Worm (Caenorhabditis elegans) whole organism, L2 larva: ENCODE measurements around the gene F55C12.19.

Experiments used
- C34F6.9 ChIP-seq: fragments of 150-350 bp; optimal IDR thresholded peaks from 2 replicates; lab custom pipeline; 2014; ENCODE audit warnings: missing biosample characterization, missing genetic modification characterization
- R02D3.7 ChIP-seq: fragments of 150-350 bp; optimal IDR thresholded peaks from 2 replicates; lab custom pipeline; 2014; ENCODE audit warnings: missing biosample characterization, missing genetic modification characterization
- alr-1 ChIP-seq: fragments of 150-350 bp; optimal IDR thresholded peaks from 2 replicates; lab custom pipeline; 2014; ENCODE audit warnings: missing biosample characterization, missing genetic modification characterization
- aly-2 ChIP-seq: fragments of 150-350 bp; optimal IDR thresholded peaks from 2 replicates; lab custom pipeline; 2014; ENCODE audit warnings: missing biosample characterization, missing genetic modification characterization
- ama-1 ChIP-seq: fragments of 150-350 bp; optimal IDR thresholded peaks from 2 replicates; lab custom pipeline; 2018; ENCODE audit warnings: inconsistent platforms
- blmp-1 ChIP-seq: sonication (generic microtip); optimal IDR thresholded peaks from 2 replicates; lab custom pipeline; 2017; ENCODE audit warnings: missing genetic modification characterization, mild to moderate bottlenecking, missing compliant biosample characterization, antibody characterized with exemption, moderate library complexity; ENCODE audit not compliant: insufficient read depth
- ceh-16 ChIP-seq: fragments of 150-350 bp; optimal IDR thresholded peaks from 2 replicates; lab custom pipeline; 2014; ENCODE audit warnings: missing biosample characterization, missing genetic modification characterization
- ceh-82 ChIP-seq: fragments of 150-350 bp; optimal IDR thresholded peaks from 2 replicates; lab custom pipeline; 2014; ENCODE audit warnings: missing biosample characterization, missing genetic modification characterization
- crh-2 ChIP-seq: sonication (generic microtip); optimal IDR thresholded peaks from 2 replicates; lab custom pipeline; 2017; ENCODE audit warnings: missing biosample characterization, missing genetic modification characterization
- egl-27 ChIP-seq: sonication (generic microtip); optimal IDR thresholded peaks from 3 replicates; lab custom pipeline; 2017; ENCODE audit warnings: missing biosample characterization, missing genetic modification reagents, missing genetic modification characterization
- elt-1 ChIP-seq: fragments of 150-350 bp; optimal IDR thresholded peaks from 2 replicates; lab custom pipeline; 2014; ENCODE audit warnings: missing biosample characterization, missing genetic modification characterization
- elt-3 ChIP-seq: sonication (generic microtip); optimal IDR thresholded peaks from 2 replicates; lab custom pipeline; 2017; ENCODE audit warnings: missing biosample characterization, missing genetic modification characterization
- fos-1 ChIP-seq: fragments of 150-350 bp; optimal IDR thresholded peaks from 2 replicates; lab custom pipeline; 2014; ENCODE audit warnings: missing biosample characterization, missing genetic modification characterization
- gmeb-1 ChIP-seq: fragments of 150-350 bp; optimal IDR thresholded peaks from 2 replicates; lab custom pipeline; 2014; ENCODE audit warnings: missing biosample characterization, missing genetic modification characterization
- lin-13 ChIP-seq: fragments of 150-350 bp; optimal IDR thresholded peaks from 2 replicates; lab custom pipeline; 2014; ENCODE audit warnings: missing biosample characterization, missing genetic modification reagents, missing genetic modification characterization
- lsy-2 ChIP-seq, 2 experiments: fragments of 150-350 bp in 1 of 2; sonication (generic microtip) in 1 of 2; optimal IDR thresholded peaks; 2 replicates each; lab custom pipeline; 2014 to 2017; ENCODE audit warnings: missing biosample characterization in 2 of 2, missing genetic modification characterization in 2 of 2
- mab-5 ChIP-seq: fragments of 150-350 bp; optimal IDR thresholded peaks from 2 replicates; lab custom pipeline; 2014; ENCODE audit warnings: missing biosample characterization, missing genetic modification characterization
- mdl-1 ChIP-seq, 2 experiments: fragments of 150-350 bp in 1 of 2; sonication (generic microtip) in 1 of 2; optimal IDR thresholded peaks; 2 replicates each; lab custom pipeline; 2017; ENCODE audit warnings: missing biosample characterization in 2 of 2, missing genetic modification characterization in 2 of 2
- nhr-11 ChIP-seq: fragments of 150-350 bp; optimal IDR thresholded peaks from 2 replicates; lab custom pipeline; 2014; ENCODE audit warnings: missing biosample characterization, missing genetic modification characterization
- nhr-129 ChIP-seq: fragments of 150-350 bp; optimal IDR thresholded peaks from 2 replicates; lab custom pipeline; 2014; ENCODE audit warnings: missing biosample characterization, missing genetic modification characterization
- nhr-21 ChIP-seq: fragments of 150-350 bp; optimal IDR thresholded peaks from 2 replicates; lab custom pipeline; 2014; ENCODE audit warnings: missing biosample characterization, missing genetic modification characterization
- nhr-23 ChIP-seq: fragments of 150-350 bp; optimal IDR thresholded peaks from 2 replicates; lab custom pipeline; 2014; ENCODE audit warnings: missing biosample characterization, missing genetic modification reagents, missing genetic modification characterization
- nhr-237 ChIP-seq: fragments of 150-350 bp; optimal IDR thresholded peaks from 2 replicates; lab custom pipeline; 2014; ENCODE audit warnings: missing biosample characterization, missing genetic modification characterization
- nhr-6 ChIP-seq: fragments of 150-350 bp; optimal IDR thresholded peaks from 2 replicates; lab custom pipeline; 2014; ENCODE audit warnings: missing biosample characterization, missing genetic modification characterization
- nhr-77 ChIP-seq: fragments of 150-350 bp; optimal IDR thresholded peaks from 2 replicates; lab custom pipeline; 2014; ENCODE audit warnings: missing biosample characterization, missing genetic modification characterization
- peb-1 ChIP-seq: fragments of 150-350 bp; optimal IDR thresholded peaks from 2 replicates; lab custom pipeline; 2014; ENCODE audit warnings: missing biosample characterization, missing genetic modification characterization
- sem-4 ChIP-seq: fragments of 150-350 bp; optimal IDR thresholded peaks from 2 replicates; lab custom pipeline; 2014; ENCODE audit warnings: missing biosample characterization, missing genetic modification reagents, missing genetic modification characterization
- skn-1 ChIP-seq: sonication (generic microtip); optimal IDR thresholded peaks from 2 replicates; lab custom pipeline; 2017; ENCODE audit warnings: missing biosample characterization, missing genetic modification characterization
- sma-3 ChIP-seq: sonication (generic microtip); optimal IDR thresholded peaks from 2 replicates; lab custom pipeline; 2016; ENCODE audit warnings: missing genetic modification reagents, missing genetic modification characterization, missing compliant biosample characterization
- sma-9 ChIP-seq, 2 experiments: fragments of 150-350 bp in 1 of 2; sonication (generic microtip) in 1 of 2; optimal IDR thresholded peaks; 2 replicates each; lab custom pipeline; 2014 to 2016; ENCODE audit warnings: missing genetic modification characterization in 2 of 2, mild to moderate bottlenecking in 1 of 2, missing biosample characterization in 1 of 2, missing compliant biosample characterization in 1 of 2, missing genetic modification reagents in 1 of 2, moderate library complexity in 1 of 2
- snpc-4 ChIP-seq: fragments of 150-350 bp; optimal IDR thresholded peaks from 2 replicates; lab custom pipeline; 2014; ENCODE audit warnings: missing biosample characterization, missing genetic modification characterization
- unc-55 ChIP-seq: fragments of 150-350 bp; sonication (generic microtip); optimal IDR thresholded peaks from 3 replicates; lab custom pipeline; 2014; ENCODE audit warnings: missing biosample characterization, missing genetic modification reagents, missing genetic modification characterization
- unc-62 ChIP-seq: fragments of 150-350 bp; optimal IDR thresholded peaks from 2 replicates; lab custom pipeline; 2014; ENCODE audit warnings: missing biosample characterization, missing genetic modification reagents, missing genetic modification characterization
- zag-1 ChIP-seq: fragments of 150-350 bp; optimal IDR thresholded peaks from 2 replicates; lab custom pipeline; 2014; ENCODE audit warnings: missing biosample characterization, missing genetic modification characterization
- ztf-4 ChIP-seq: fragments of 150-350 bp; optimal IDR thresholded peaks from 2 replicates; lab custom pipeline; 2014; ENCODE audit warnings: missing biosample characterization, missing genetic modification characterization

The F55C12.19 gene

DNA sequence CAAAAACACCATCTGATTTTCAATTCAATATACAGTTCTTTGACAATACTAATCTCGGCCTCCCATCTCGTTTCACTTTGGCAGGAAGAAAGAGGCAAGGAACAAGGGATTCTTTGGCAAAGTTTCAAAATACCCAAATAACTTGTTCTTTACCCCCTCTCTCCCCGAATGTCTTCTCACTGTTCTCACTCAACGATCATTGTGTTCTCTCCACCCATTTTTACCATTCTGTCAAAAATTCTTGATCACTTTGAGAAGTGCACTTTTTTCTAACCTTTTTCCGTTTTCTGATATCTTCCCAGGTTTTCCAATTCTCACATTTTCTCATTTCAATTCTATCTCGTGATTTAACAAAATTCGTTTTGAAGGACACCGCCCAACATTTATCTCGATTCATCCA, 11.8 kb upstream of the F55C12.19 start, which contains the start of gene H41C03.1:
Gene H41C03.1 (plus strand): TSS at position 301 of the 400 bp plus-strand sequence.
- TF ChIP-seq nhr-11 (tag; lab: Kevin White, UChicago) (no peak), elt-1 (no peak), nhr-77 (tag; lab: Kevin White, UChicago) (no peak), nhr-237 (tag; lab: Kevin White, UChicago) (no peak), skn-1 (tag; lab: Kevin White, UChicago) (no peak)

DNA sequence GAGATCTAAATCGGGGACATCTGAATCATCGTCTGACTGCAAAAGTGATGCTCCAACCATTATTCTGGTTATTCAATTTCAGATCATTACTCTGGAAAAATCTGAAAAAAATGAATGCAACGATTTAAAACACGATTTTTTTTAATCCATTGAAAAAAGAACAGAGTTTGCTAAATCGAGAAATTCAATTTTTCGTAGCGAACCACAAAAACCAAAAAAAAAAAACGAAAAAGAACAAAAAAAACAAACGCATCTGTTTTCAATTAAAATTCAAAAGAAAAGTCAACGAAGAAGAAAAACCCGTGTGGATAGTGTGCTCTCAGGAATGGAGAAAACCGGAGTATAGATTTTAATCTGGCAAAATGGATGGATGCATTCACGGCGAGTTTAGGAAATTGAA, 7.6 kb upstream of the F55C12.19 start, which contains the start of gene F55C12.4:
Gene F55C12.4 (minus strand): TSS at position 101 of the 400 bp plus-strand sequence.
- no peak for TF ChIP-seq egl-27 (tag; lab: Kevin White, UChicago)
- no peak for TF ChIP-seq lin-13
- TF ChIP-seq nhr-21, result no peak
- TF ChIP-seq sma-9 (GFP tag; optimal IDR thresholded peaks at IDR 0.05; lab: Kevin White, UChicago), result no peak
- TF ChIP-seq sma-9 (tag; optimal IDR thresholded peaks at IDR 0.05; lab: Kevin White, UChicago), result no peak
- TF ChIP-seq sem-4 (tag; lab: Kevin White, UChicago), result no peak
- TF ChIP-seq sma-3 (GFP tag; lab: Kevin White, UChicago), result no peak
- TF ChIP-seq ztf-4, result no peak
- TF ChIP-seq mab-5 (tag; lab: Kevin White, UChicago), result no peak
- TF ChIP-seq aly-2 (tag; lab: Kevin White, UChicago), result no peak
- no peak for TF ChIP-seq lsy-2 (tag; optimal IDR thresholded peaks at IDR 0.05; lab: Kevin White, UChicago)
- TF ChIP-seq blmp-1 (tag; lab: Kevin White, UChicago), result no peak
- TF ChIP-seq nhr-6, result no peak
- no peak for TF ChIP-seq nhr-77 (tag; lab: Kevin White, UChicago)
- TF ChIP-seq nhr-23 (tag; lab: Kevin White, UChicago), result no peak
- TF ChIP-seq ceh-82 (tag; lab: Kevin White, UChicago), result no peak
- no peak for TF ChIP-seq zag-1 (tag; lab: Kevin White, UChicago)
- no peak for TF ChIP-seq alr-1 (tag; lab: Kevin White, UChicago)
- TF ChIP-seq, all 48 proteins: peak for 0

DNA sequence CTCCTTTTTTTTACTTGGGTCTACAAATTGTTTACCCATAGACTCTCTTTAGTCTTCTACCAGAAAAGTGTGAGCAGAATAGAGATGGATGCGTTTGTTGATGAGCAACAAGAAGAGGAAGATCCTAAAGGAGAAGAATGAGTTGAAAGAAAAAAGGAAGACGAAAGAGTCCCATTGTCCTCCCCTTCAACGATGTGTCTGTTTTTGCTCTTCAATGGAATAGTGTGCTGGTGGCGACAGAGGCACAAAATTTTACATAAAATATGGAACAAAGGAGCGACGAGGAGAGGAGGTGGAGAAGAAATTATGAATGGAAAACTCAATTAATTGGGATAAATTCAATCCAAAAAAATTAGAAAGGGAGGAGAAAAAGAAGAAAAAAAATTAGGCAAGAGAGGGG, 5.3 kb upstream of the F55C12.19 start:
- TF ChIP-seq unc-62 (GFP tag; lab: Kevin White, UChicago), result no peak
- no peak for TF ChIP-seq nhr-129 (tag; lab: Kevin White, UChicago)
- TF ChIP-seq unc-55 (GFP tag; lab: Kevin White, UChicago), result no peak
- TF ChIP-seq nhr-23 (tag; lab: Kevin White, UChicago), result no peak
- TF ChIP-seq skn-1 (tag; lab: Kevin White, UChicago), result no peak
- TF ChIP-seq crh-2, result no peak
- TF ChIP-seq C34F6.9 (tag; lab: Kevin White, UChicago), result no peak
- TF ChIP-seq gmeb-1 (tag; lab: Kevin White, UChicago), result no peak
- no peak for TF ChIP-seq sma-9 (GFP tag; optimal IDR thresholded peaks at IDR 0.05; lab: Kevin White, UChicago)
- TF ChIP-seq sma-9 (tag; optimal IDR thresholded peaks at IDR 0.05; lab: Kevin White, UChicago), result no peak
- TF ChIP-seq, all 48 proteins: peak for 0

DNA sequence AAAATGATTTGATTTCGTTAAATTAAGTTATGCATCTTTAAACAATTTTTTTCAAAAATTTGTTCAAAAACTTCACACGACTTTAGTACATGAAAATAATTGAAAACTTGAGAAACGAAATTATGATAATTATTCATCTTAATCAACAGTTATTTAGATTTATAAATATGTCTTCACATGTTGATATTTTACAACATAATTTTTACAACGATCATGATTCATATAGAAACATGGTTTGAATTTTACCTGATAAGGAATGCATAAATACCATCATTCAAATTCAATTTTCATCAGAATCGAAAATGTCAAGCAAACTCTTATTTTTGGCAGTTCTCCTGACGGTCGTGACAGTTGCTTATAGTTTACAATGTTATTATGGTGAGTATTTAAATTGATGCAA, 2.0 kb upstream of the F55C12.19 start, which contains the start of gene tag-234:
Gene tag-234 (plus strand): TSS at position 301 of the 400 bp plus-strand sequence.
- TF ChIP-seq fos-1 (peak; percentile 50), elt-3 (tag; lab: Kevin White, UChicago) (no peak)

DNA sequence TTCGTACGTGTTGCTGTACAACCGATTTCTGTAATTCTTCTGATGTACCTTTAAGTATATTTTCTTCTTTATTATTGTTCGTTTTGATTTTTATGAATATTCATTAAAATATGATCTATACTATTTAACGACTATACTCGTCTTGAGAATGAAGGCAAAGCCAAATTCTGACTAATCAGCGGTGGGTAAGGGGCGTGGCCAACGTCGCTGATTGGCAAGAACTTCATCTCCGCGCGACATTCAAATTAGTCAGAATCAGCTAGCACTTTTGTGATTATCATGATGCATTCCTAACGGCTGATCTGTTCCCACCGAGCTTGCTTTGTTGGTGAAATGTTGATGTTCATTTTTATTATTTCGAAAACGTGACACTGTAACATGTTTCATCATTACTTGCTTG, 981 bp downstream of the F55C12.19 start:
- no peak for TF ChIP-seq ama-1 (lab: Kevin White, UChicago)
- no peak for TF ChIP-seq fos-1
- no peak for TF ChIP-seq zag-1 (tag; lab: Kevin White, UChicago)
- no peak for TF ChIP-seq sem-4 (tag; lab: Kevin White, UChicago)
- no peak for TF ChIP-seq R02D3.7 (tag; lab: Kevin White, UChicago)
- TF ChIP-seq peb-1 (tag; lab: Kevin White, UChicago), result no peak
- no peak for TF ChIP-seq unc-62 (GFP tag; lab: Kevin White, UChicago)
- no peak for TF ChIP-seq egl-27 (tag; lab: Kevin White, UChicago)
- no peak for TF ChIP-seq unc-55 (GFP tag; lab: Kevin White, UChicago)
- TF ChIP-seq ceh-16, result no peak
- TF ChIP-seq nhr-6, result no peak
- no peak for TF ChIP-seq mdl-1 (tag; optimal IDR thresholded peaks at IDR 0.05; lab: Kevin White, UChicago)
- no peak for TF ChIP-seq skn-1 (tag; lab: Kevin White, UChicago)
- no peak for TF ChIP-seq lsy-2 (tag; optimal IDR thresholded peaks at IDR 0.05; lab: Kevin White, UChicago)
- TF ChIP-seq mab-5 (tag; lab: Kevin White, UChicago), result no peak
- TF ChIP-seq C34F6.9 (tag; lab: Kevin White, UChicago), result no peak
- no peak for TF ChIP-seq snpc-4
